Fruit fly (Drosophila melanogaster) whole organism, embryonic: ENCODE results near the gene Nle.
A peak's percentile ranks its signal among the peaks of the same experiment; 100 is the strongest.

Experiments used
- Asciz ChIP-seq: fragments of 200-800 bp; sonication (Bioruptor generic); optimal IDR thresholded peaks from 2 replicates; lab custom pipeline; 2017; ENCODE audit warnings: missing biosample characterization, mild to moderate bottlenecking, missing genetic modification characterization, missing genetic modification reagents
- B-H1 ChIP-seq: fragments of 200-800 bp; sonication (Bioruptor generic); IDR thresholded peaks from 3 replicates; pipeline ENCODE4 v1.3.6; 2022; ENCODE audit warnings: missing biosample characterization, missing genetic modification characterization
- CG1024 ChIP-seq: fragments of 200-800 bp; sonication (Bioruptor generic); IDR thresholded peaks from 2 replicates; pipeline ENCODE4 v1.3.6; 2022; ENCODE audit warnings: missing biosample characterization, missing genetic modification characterization
- CG10543 ChIP-seq: fragments of 200-800 bp; sonication (Bioruptor generic); optimal IDR thresholded peaks from 3 replicates; lab custom pipeline; 2017; ENCODE audit warnings: missing biosample characterization, mild to moderate bottlenecking, missing genetic modification characterization, moderate library complexity
- CG11456 ChIP-seq: fragments of 200-800 bp; sonication (Bioruptor generic); IDR thresholded peaks from 3 replicates; pipeline ENCODE4 v1.3.6; 2022; ENCODE audit warnings: missing biosample characterization, missing genetic modification characterization
- CG12391 ChIP-seq: fragments of 200-800 bp; sonication (Bioruptor generic); optimal IDR thresholded peaks from 3 replicates; lab custom pipeline; 2018; ENCODE audit warnings: missing biosample characterization, mild to moderate bottlenecking, missing genetic modification characterization, moderate library complexity
- CG12744 ChIP-seq: fragments of 200-800 bp; sonication (Bioruptor generic); optimal IDR thresholded peaks from 2 replicates; lab custom pipeline; 2016; ENCODE audit warnings: missing biosample characterization, missing genetic modification characterization
- CG13775 ChIP-seq: fragments of 200-800 bp; sonication (Bioruptor generic); optimal IDR thresholded peaks from 3 replicates; lab custom pipeline; 2017; ENCODE audit warnings: missing biosample characterization, mild to moderate bottlenecking, missing genetic modification characterization
- CG15011 ChIP-seq: fragments of 200-800 bp; sonication (Bioruptor generic); optimal IDR thresholded peaks from 3 replicates; lab custom pipeline; 2018; ENCODE audit warnings: missing biosample characterization, mild to moderate bottlenecking, missing genetic modification characterization
- CG2116 ChIP-seq: fragments of 200-800 bp; sonication (Bioruptor generic); optimal IDR thresholded peaks from 3 replicates; lab custom pipeline; 2018; ENCODE audit warnings: missing biosample characterization, mild to moderate bottlenecking, missing genetic modification characterization
- CG2678 ChIP-seq: fragments of 200-800 bp; sonication (Bioruptor generic); optimal IDR thresholded peaks from 3 replicates; lab custom pipeline; 2019; ENCODE audit warnings: missing biosample characterization, mild to moderate bottlenecking, missing genetic modification characterization, moderate library complexity
- CG31224 ChIP-seq: fragments of 200-800 bp; sonication (Bioruptor generic); IDR thresholded peaks from 2 replicates; pipeline ENCODE4 v1.3.6; 2022; ENCODE audit warnings: missing biosample characterization, missing genetic modification characterization
- CG31441 ChIP-seq: fragments of 200-800 bp; sonication (Bioruptor generic); IDR thresholded peaks from 2 replicates; pipeline ENCODE4 v1.3.6; 2022; ENCODE audit warnings: missing biosample characterization, missing genetic modification characterization
- CG32767 ChIP-seq: fragments of 200-800 bp; sonication (Bioruptor generic); IDR thresholded peaks from 2 replicates; pipeline ENCODE4 v1.3.6; 2022; ENCODE audit warnings: missing biosample characterization, missing genetic modification characterization
- CG3281 ChIP-seq: fragments of 200-800 bp; sonication (Bioruptor generic); optimal IDR thresholded peaks from 3 replicates; lab custom pipeline; 2017; ENCODE audit warnings: missing biosample characterization, mild to moderate bottlenecking, missing genetic modification characterization
- CG4854 ChIP-seq: fragments of 200-800 bp; sonication (Bioruptor generic); optimal IDR thresholded peaks from 2 replicates; lab custom pipeline; 2016; ENCODE audit warnings: missing biosample characterization, missing genetic modification characterization, inconsistent platforms
- CG5245 ChIP-seq: fragments of 200-800 bp; sonication (Bioruptor generic); optimal IDR thresholded peaks from 3 replicates; lab custom pipeline; 2016; ENCODE audit warnings: missing biosample characterization, missing genetic modification characterization
- CG6272 ChIP-seq: fragments of 200-800 bp; sonication (Bioruptor generic); IDR thresholded peaks from 2 replicates; pipeline ENCODE4 v1.3.6; 2022; ENCODE audit warnings: missing biosample characterization, missing genetic modification characterization
- CG8290 ChIP-seq, 3 experiments: fragments of 200-800 bp; sonication (Bioruptor generic); optimal IDR thresholded peaks; 2 replicates each; lab custom pipeline; 2016 to 2019; ENCODE audit warnings: missing biosample characterization in 3 of 3, missing genetic modification characterization in 3 of 3, mild to moderate bottlenecking in 2 of 3, moderate library complexity in 1 of 3
- CG9797 ChIP-seq: fragments of 200-800 bp; sonication (Bioruptor generic); optimal IDR thresholded peaks from 3 replicates; lab custom pipeline; 2018; ENCODE audit warnings: missing biosample characterization, mild to moderate bottlenecking, missing genetic modification characterization
- CoRest ChIP-seq: fragments of 200-800 bp; sonication (Bioruptor generic); optimal IDR thresholded peaks from 3 replicates; lab custom pipeline; 2018; ENCODE audit warnings: missing biosample characterization, mild to moderate bottlenecking, missing genetic modification characterization, moderate library complexity
- Dek ChIP-seq: fragments of 200-800 bp; sonication (Bioruptor generic); optimal IDR thresholded peaks from 3 replicates; lab custom pipeline; 2019; ENCODE audit warnings: missing biosample characterization, mild to moderate bottlenecking, missing genetic modification characterization, moderate library complexity
- Elba2 ChIP-seq: fragments of 200-800 bp; sonication (Bioruptor generic); optimal IDR thresholded peaks from 3 replicates; lab custom pipeline; 2016; ENCODE audit warnings: missing biosample characterization, missing genetic modification characterization
- Fer2 ChIP-seq: fragments of 200-800 bp; sonication (Bioruptor generic); optimal IDR thresholded peaks from 2 replicates; lab custom pipeline; 2018; ENCODE audit warnings: missing biosample characterization, mild to moderate bottlenecking, missing genetic modification characterization, moderate library complexity
- Optix ChIP-seq: fragments of 200-800 bp; sonication (Bioruptor generic); IDR thresholded peaks from 3 replicates; pipeline ENCODE4 v1.3.6; 2022; ENCODE audit warnings: missing biosample characterization, missing genetic modification characterization
- Ptx1 ChIP-seq: fragments of 200-800 bp; sonication (Bioruptor generic); IDR thresholded peaks from 2 replicates; pipeline ENCODE4 v1.3.6; 2022; ENCODE audit warnings: missing biosample characterization, missing genetic modification characterization
- TFAM ChIP-seq: fragments of 200-800 bp; sonication (Bioruptor generic); optimal IDR thresholded peaks from 2 replicates; lab custom pipeline; 2017; ENCODE audit warnings: missing biosample characterization, missing genetic modification characterization, inconsistent platforms
- ap ChIP-seq: fragments of 200-800 bp; sonication (Bioruptor generic); IDR thresholded peaks from 2 replicates; pipeline ENCODE4 v1.3.6; 2022; ENCODE audit warnings: missing biosample characterization, missing genetic modification characterization
- bab2 ChIP-seq: fragments of 200-800 bp; sonication (Bioruptor generic); optimal IDR thresholded peaks from 2 replicates; lab custom pipeline; 2016; ENCODE audit warnings: missing biosample characterization, missing genetic modification characterization
- cato ChIP-seq: fragments of 200-800 bp; sonication (Bioruptor generic); optimal IDR thresholded peaks from 2 replicates; lab custom pipeline; 2016; ENCODE audit warnings: missing biosample characterization, missing genetic modification characterization, borderline replicate concordance
- fd3F ChIP-seq: fragments of 200-800 bp; sonication (Bioruptor generic); optimal IDR thresholded peaks from 2 replicates; lab custom pipeline; 2018; ENCODE audit warnings: missing biosample characterization, mild to moderate bottlenecking, missing genetic modification characterization, moderate library complexity
- gfzf ChIP-seq: fragments of 200-800 bp; sonication (Bioruptor generic); optimal IDR thresholded peaks from 2 replicates; lab custom pipeline; 2016; ENCODE audit warnings: missing biosample characterization, mild to moderate bottlenecking, missing genetic modification characterization, moderate library complexity
- gsb ChIP-seq: fragments of 200-800 bp; sonication (Bioruptor generic); IDR thresholded peaks from 2 replicates; pipeline ENCODE4 v1.3.6; 2022; ENCODE audit warnings: missing biosample characterization, missing genetic modification characterization
- gsb-n ChIP-seq: fragments of 200-800 bp; sonication (Bioruptor generic); optimal IDR thresholded peaks from 3 replicates; lab custom pipeline; 2018; ENCODE audit warnings: missing biosample characterization, mild to moderate bottlenecking, missing genetic modification characterization
- hkb ChIP-seq, 2 experiments: fragments of 200-800 bp in 1 of 2; fragments of >200 bp in 1 of 2; sonication (Bioruptor generic) in 1 of 2; IDR thresholded peaks in 1 of 2; optimal IDR thresholded peaks in 1 of 2; 2 replicates each; pipeline versions ENCODE4 v1.3.6 to Lab custom; 2017 to 2022; ENCODE audit warnings: missing biosample characterization in 1 of 2, missing genetic modification characterization in 1 of 2
- ind ChIP-seq: fragments of 200-800 bp; sonication (Bioruptor generic); optimal IDR thresholded peaks from 3 replicates; lab custom pipeline; 2016; ENCODE audit warnings: missing biosample characterization, missing genetic modification characterization
- ken ChIP-seq: fragments of 200-800 bp; sonication (Bioruptor generic); IDR thresholded peaks from 3 replicates; pipeline ENCODE4 v1.3.6; 2022; ENCODE audit warnings: missing biosample characterization, missing genetic modification characterization
- pfk ChIP-seq: fragments of 200-800 bp; sonication (Bioruptor generic); optimal IDR thresholded peaks from 2 replicates; lab custom pipeline; 2018; ENCODE audit warnings: missing biosample characterization, mild to moderate bottlenecking, missing genetic modification characterization, moderate library complexity
- phol ChIP-seq: fragments of 200-800 bp; sonication (Bioruptor generic); optimal IDR thresholded peaks from 3 replicates; lab custom pipeline; 2018; ENCODE audit warnings: missing biosample characterization, mild to moderate bottlenecking, missing genetic modification characterization, moderate library complexity
- pita ChIP-seq: fragments of 200-800 bp; sonication (Bioruptor generic); optimal IDR thresholded peaks from 2 replicates; lab custom pipeline; 2017; ENCODE audit warnings: missing biosample characterization, mild to moderate bottlenecking, missing genetic modification characterization
- pnt ChIP-seq: fragments of 200-800 bp; sonication (Bioruptor generic); optimal IDR thresholded peaks from 3 replicates; lab custom pipeline; 2016; ENCODE audit warnings: missing biosample characterization, missing genetic modification characterization
- repo ChIP-seq: fragments of 200-800 bp; sonication (Bioruptor generic); optimal IDR thresholded peaks from 2 replicates; lab custom pipeline; 2016; ENCODE audit warnings: missing biosample characterization, missing genetic modification characterization
- sens ChIP-seq: fragments of 200-800 bp; sonication (Bioruptor generic); peaks from one replicate; lab custom pipeline; 2016; ENCODE audit warnings: missing biosample characterization, missing genetic modification characterization
- sens-2 ChIP-seq: fragments of 200-800 bp; sonication (Bioruptor generic); IDR thresholded peaks from 2 replicates; pipeline ENCODE4 v1.3.6; 2022; ENCODE audit warnings: missing biosample characterization, missing genetic modification characterization
- shn ChIP-seq: fragments of 200-800 bp; sonication (Bioruptor generic); optimal IDR thresholded peaks from 3 replicates; lab custom pipeline; 2016; ENCODE audit warnings: missing biosample characterization, missing genetic modification characterization
- slp2 ChIP-seq: fragments of 200-800 bp; sonication (Bioruptor generic); optimal IDR thresholded peaks from 2 replicates; lab custom pipeline; 2016; ENCODE audit warnings: missing biosample characterization, missing genetic modification characterization
- sob ChIP-seq: fragments of 200-800 bp; sonication (Bioruptor generic); IDR thresholded peaks from 2 replicates; pipeline ENCODE4 v1.3.6; 2022; ENCODE audit warnings: missing biosample characterization, missing genetic modification characterization
- tgo ChIP-seq: fragments of 200-800 bp; sonication (Bioruptor generic); IDR thresholded peaks from 3 replicates; pipeline ENCODE4 v1.3.6; 2022; ENCODE audit warnings: missing biosample characterization, missing genetic modification characterization
- unpg ChIP-seq: fragments of 200-800 bp; sonication (Bioruptor generic); optimal IDR thresholded peaks from 3 replicates; lab custom pipeline; 2018; ENCODE audit warnings: missing biosample characterization, mild to moderate bottlenecking, missing genetic modification characterization, moderate library complexity
- zen ChIP-seq: fragments of 200-800 bp; sonication (Bioruptor generic); optimal IDR thresholded peaks from 3 replicates; lab custom pipeline; 2018; ENCODE audit warnings: missing biosample characterization, mild to moderate bottlenecking, missing genetic modification characterization, moderate library complexity

Nle gene

dm6 chr2L:574226-574625, 6.3 kb upstream of the Nle start, which contains the start of the genes Ipk2 and cold (continued):
- TF ChIP-seq CG6272 = peak; percentile 81
- peak; percentile 86 for TF ChIP-seq Ptx1 (GFP tag; lab: Robert Waterston, UW)
- peak; percentile 78 for TF ChIP-seq unpg (GFP tag; lab: Kevin White, UChicago)
- TF ChIP-seq fd3F (GFP tag; lab: Kevin White, UChicago) = peak; percentile 69
- TF ChIP-seq Asciz (GFP tag; lab: Kevin White, UChicago) = no peak
- TF ChIP-seq gsb-n (tag; lab: Kevin White, UChicago) = no peak
- TF ChIP-seq gsb (GFP tag; lab: Robert Waterston, UW) = 0 out of 2 replicates have a peak, but pooled peaks have one; percentile 5
- peak; percentile 58 for TF ChIP-seq Dek (tag; lab: Kevin White, UChicago)
- peak; percentile 80; the same call in 2 of the 3 replicates for TF ChIP-seq CG11456 (GFP tag; lab: Robert Waterston, UW)
- peak; percentile 63 for TF ChIP-seq cato
- peak; percentile 84 for TF ChIP-seq CG12391 (tag; lab: Kevin White, UChicago)
- peak; percentile 72 for TF ChIP-seq ken (GFP tag; lab: Robert Waterston, UW)
- TF ChIP-seq CG31224 (GFP tag; lab: Robert Waterston, UW) = peak; percentile 64
- TF ChIP-seq gfzf (GFP tag; lab: Kevin White, UChicago) = peak; percentile 20
- TF ChIP-seq shn (GFP tag; lab: Kevin White, UChicago) = peak; percentile 76
- peak; percentile 35 for TF ChIP-seq Elba2 (GFP tag; lab: Kevin White, UChicago)
- peak; percentile 86 for TF ChIP-seq CG10543
- TF ChIP-seq zen = peak; percentile 85
- TF ChIP-seq CG5245 = peak; percentile 75
- peak; percentile 69 for TF ChIP-seq CG8290 (GFP tag; optimal IDR thresholded peaks at IDR 0.05; lab: Kevin White, UChicago)
- TF ChIP-seq CG8290 (tag; optimal IDR thresholded peaks at IDR 0.05; lab: Kevin White, UChicago) = peak in 1 of 2 experiments; percentile 23
- peak; percentile 44; the same call in 1 of the 2 replicates for TF ChIP-seq CG32767 (GFP tag; lab: Robert Waterston, UW)
- TF ChIP-seq CG9797 (GFP tag; lab: Kevin White, UChicago) = peak; percentile 62
- TF ChIP-seq sob (GFP tag; lab: Robert Waterston, UW) = peak; percentile 86; the same call in 1 of the 2 replicates
- TF ChIP-seq tgo (GFP tag; lab: Robert Waterston, UW) = peak; percentile 58
- peak; percentile 78 for TF ChIP-seq bab2
- no peak for TF ChIP-seq sens-2
- peak; percentile 37 for TF ChIP-seq Fer2 (tag; lab: Kevin White, UChicago)
- TF ChIP-seq hkb (optimal IDR thresholded peaks at IDR 0.05; lab: Kevin White, UChicago) = peak; percentile 92
- peak; percentile 67 for TF ChIP-seq hkb (GFP tag; IDR thresholded peaks at IDR 0.05; lab: Robert Waterston, UW)
- TF ChIP-seq CG3281 (GFP tag; lab: Kevin White, UChicago) = peak; percentile 83
- peak; percentile 31 for TF ChIP-seq repo (GFP tag; lab: Kevin White, UChicago)
- peak; percentile 88 for TF ChIP-seq CG12744 (GFP tag; lab: Kevin White, UChicago)
- TF ChIP-seq CG1024 = peak; percentile 63; the same call in 1 of the 2 replicates
- TF ChIP-seq CG13775 (GFP tag; lab: Kevin White, UChicago) = peak; percentile 86
- peak; percentile 73 for TF ChIP-seq CG4854 (GFP tag; lab: Kevin White, UChicago)
- TF ChIP-seq CG2678 = no peak
- no peak for TF ChIP-seq pfk (GFP tag; lab: Kevin White, UChicago)
- TF ChIP-seq pita (GFP tag; lab: Kevin White, UChicago) = no peak
- peak; percentile 88 for TF ChIP-seq phol
- peak; percentile 57; the same call in 1 of the 3 replicates for TF ChIP-seq Optix (GFP tag; lab: Robert Waterston, UW)
- TF ChIP-seq CG15011 = no peak
- peak; percentile 69 for TF ChIP-seq pnt (GFP tag; lab: Kevin White, UChicago)
- no peak; the same call in 1 of the 2 replicates for TF ChIP-seq CG31441 (GFP tag; lab: Robert Waterston, UW)
- TF ChIP-seq slp2 (GFP tag; lab: Kevin White, UChicago) = peak; percentile 53
- TF ChIP-seq ap (GFP tag; lab: Robert Waterston, UW) = no peak
- peak; percentile 70 for TF ChIP-seq CG2116 (GFP tag; lab: Kevin White, UChicago)
- peak; percentile 96 for TF ChIP-seq sens (GFP tag; lab: Kevin White, UChicago)
- no peak for TF ChIP-seq TFAM
- TF ChIP-seq ind = peak; percentile 83
- peak; percentile 89 for TF ChIP-seq CoRest
- TF ChIP-seq B-H1 (GFP tag; lab: Robert Waterston, UW) = peak; percentile 56
